Worm (Caenorhabditis elegans): Measurements from ENCODE around the gene stdh-1.

The stdh-1 gene

ce11 chrV:13878226-13878625 is 28.1 kb upstream of the stdh-1 start (continued):
- peak; percentile 28 for TF ChIP-seq nhr-85 (tag)
- TF ChIP-seq hlh-4 (tag; optimal IDR thresholded peaks at IDR 0.05) = no peak
- TF ChIP-seq egl-27 (tag; optimal IDR thresholded peaks at IDR 0.05) = no peak
- TF ChIP-seq vab-15 (tag; optimal IDR thresholded peaks at IDR 0.05) = no peak
- TF ChIP-seq grh-1 (GFP tag; IDR thresholded peaks at IDR 0.05) = no peak
- peak; percentile 46 for TF ChIP-seq lin-14 (GFP tag; optimal IDR thresholded peaks at IDR 0.05)
- TF ChIP-seq lsy-2 (tag; optimal IDR thresholded peaks at IDR 0.05) = no peak
- peak in 3 of 6 experiments; percentile 24 to 59 (median 31) for TF ChIP-seq elt-3 (tag; optimal IDR thresholded peaks at IDR 0.05)
- TF ChIP-seq nhr-84 (tag; optimal IDR thresholded peaks at IDR 0.05) = no peak
- no peak for TF ChIP-seq aly-2 (tag; optimal IDR thresholded peaks at IDR 0.05)
- TF ChIP-seq snu-23 (GFP tag; optimal IDR thresholded peaks at IDR 0.05) = peak; percentile 7
- TF ChIP-seq lin-35 (GFP tag; optimal IDR thresholded peaks at IDR 0.05) = peak in 1 of 2 experiments; percentile 20
- TF ChIP-seq unc-86 (tag; optimal IDR thresholded peaks at IDR 0.05) = no peak
- peak; percentile 76 for TF ChIP-seq elt-2 (tag; optimal IDR thresholded peaks at IDR 0.05)

DNA sequence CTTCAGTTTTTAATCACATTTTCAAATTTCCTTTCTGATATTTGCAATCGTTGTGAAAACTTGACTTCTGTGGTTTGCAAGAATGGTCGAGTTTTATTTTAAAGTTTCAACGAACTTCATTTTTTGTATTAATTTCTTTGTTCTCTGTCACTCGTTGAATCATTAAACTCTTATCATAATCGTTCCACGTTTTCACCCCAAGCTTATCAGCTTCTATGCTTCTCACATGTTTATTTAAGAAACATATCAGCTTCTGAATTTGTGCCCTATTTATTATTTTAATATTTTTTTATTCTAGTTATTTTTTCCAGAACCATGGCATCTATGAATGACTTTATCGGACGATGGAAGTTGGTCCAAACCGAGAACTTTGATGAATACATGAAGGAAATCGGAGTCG is 27.1 kb upstream of the stdh-1 start, which contains the start of gene lbp-7:
lbp-7 (plus strand) TSS at position 312 of the 400 bp plus-strand sequence.
- TF ChIP-seq ceh-8 (GFP tag; optimal IDR thresholded peaks at IDR 0.05) = no peak
- no peak for TF ChIP-seq fkh-10 (GFP tag; optimal IDR thresholded peaks at IDR 0.05)
- peak; percentile 5 for TF ChIP-seq nhr-20 (tag; optimal IDR thresholded peaks at IDR 0.05)
- no peak for TF ChIP-seq lin-39 (tag; optimal IDR thresholded peaks at IDR 0.05)
- peak; percentile 86 for TF ChIP-seq elt-2 (tag; optimal IDR thresholded peaks at IDR 0.05)
- TF ChIP-seq tlp-1 (tag; optimal IDR thresholded peaks at IDR 0.05) = peak; percentile 8
- no peak for TF ChIP-seq tbx-2 (tag; optimal IDR thresholded peaks at IDR 0.05)
- no peak for TF ChIP-seq hlh-17 (GFP tag; optimal IDR thresholded peaks at IDR 0.05; ENCODE audit: borderline replicate concordance)

- TF ChIP-seq nhr-20 (tag; optimal IDR thresholded peaks at IDR 0.05) (no peak), blmp-1 (tag; optimal IDR thresholded peaks at IDR 0.05) (peak; percentile 4), fkh-10 (GFP tag; optimal IDR thresholded peaks at IDR 0.05) (no peak), xbp-1 (tag; optimal IDR thresholded peaks at IDR 0.05) (no peak), nhr-84 (tag; optimal IDR thresholded peaks at IDR 0.05) (no peak), unc-130 (tag; optimal IDR thresholded peaks at IDR 0.05) (no peak), dsc-1 (tag; optimal IDR thresholded peaks at IDR 0.05) (no peak), lin-35 (GFP tag; optimal IDR thresholded peaks at IDR 0.05) (peak; percentile 19 to 55), nhr-28 (tag; optimal IDR thresholded peaks at IDR 0.05) (no peak), ceh-90 (tag; optimal IDR thresholded peaks at IDR 0.05) (no peak), unc-86 (tag; optimal IDR thresholded peaks at IDR 0.05) (no peak), C16A3.4 (tag; optimal IDR thresholded peaks at IDR 0.05) (no peak), lsy-2 (tag; optimal IDR thresholded peaks at IDR 0.05) (peak in 1 of 2 experiments; percentile 41), snu-23 (GFP tag; optimal IDR thresholded peaks at IDR 0.05) (peak; percentile 15), Y116A8C.19 (tag; optimal IDR thresholded peaks at IDR 0.05; ENCODE audit: borderline replicate concordance) (no peak), ceh-88 (GFP tag; IDR thresholded peaks at IDR 0.05) (no peak), egl-13 (tag; optimal IDR thresholded peaks at IDR 0.05) (no peak), ceh-63 (GFP tag; optimal IDR thresholded peaks at IDR 0.05) (no peak), F16B12.6 (tag; optimal IDR thresholded peaks at IDR 0.05) (no peak), swsn-7 (tag; optimal IDR thresholded peaks at IDR 0.05) (no peak), sup-37 (GFP tag; optimal IDR thresholded peaks at IDR 0.05) (no peak), irx-1 (tag; optimal IDR thresholded peaks at IDR 0.05) (no peak), nhr-76 (tag; optimal IDR thresholded peaks at IDR 0.05) (no peak), hlh-4 (tag; optimal IDR thresholded peaks at IDR 0.05) (no peak), hlh-17 (GFP tag; optimal IDR thresholded peaks at IDR 0.05; ENCODE audit: borderline replicate concordance) (no peak), pax-3 (tag; optimal IDR thresholded peaks at IDR 0.05) (no peak), nhr-77 (tag; optimal IDR thresholded peaks at IDR 0.05) (no peak), nhr-12 (tag; optimal IDR thresholded peaks at IDR 0.05) (no peak), zag-1 (tag; optimal IDR thresholded peaks at IDR 0.05) (no peak), rnt-1 (tag; optimal IDR thresholded peaks at IDR 0.05) (peak; percentile 3), unc-98 (GFP tag; IDR thresholded peaks at IDR 0.05) (no peak), lin-14 (GFP tag; optimal IDR thresholded peaks at IDR 0.05) (peak; percentile 58), fkh-4 (tag; optimal IDR thresholded peaks at IDR 0.05; ENCODE audit: borderline replicate concordance) (no peak), C04F5.9 (tag; optimal IDR thresholded peaks at IDR 0.05) (no peak), dpl-1 (GFP tag; optimal IDR thresholded peaks at IDR 0.05) (peak; percentile 6 to 62 (median 56)), ces-1 (GFP tag; optimal IDR thresholded peaks at IDR 0.05) (no peak), egl-27 (tag; optimal IDR thresholded peaks at IDR 0.05) (no peak), elt-2 (tag; optimal IDR thresholded peaks at IDR 0.05) (no peak)
Measured at ce11 chrV:13880163-13880562, 26.1 kb upstream of the stdh-1 start.

Measured in whole organism, L1 larva.